Fruit fly (Drosophila melanogaster) whole organism, embryonic: ENCODE data around the gene CG46463.

Experiments used
- B-H1 ChIP-seq: fragments of 200-800 bp; sonication (Bioruptor generic); IDR thresholded peaks from 3 replicates; pipeline ENCODE4 v1.3.6; 2022; ENCODE audit warnings: missing biosample characterization, missing genetic modification characterization
- CG10543 ChIP-seq: fragments of 200-800 bp; sonication (Bioruptor generic); optimal IDR thresholded peaks from 3 replicates; lab custom pipeline; 2017; ENCODE audit warnings: missing biosample characterization, mild to moderate bottlenecking, missing genetic modification characterization, moderate library complexity
- CG1233 ChIP-seq: fragments of 200-800 bp; sonication (Bioruptor generic); optimal IDR thresholded peaks from 4 replicates; lab custom pipeline; 2018; ENCODE audit warnings: missing biosample characterization, mild to moderate bottlenecking, missing genetic modification characterization
- CG13424 ChIP-seq: fragments of 200-800 bp; sonication (Bioruptor generic); optimal IDR thresholded peaks from 2 replicates; lab custom pipeline; 2019; ENCODE audit warnings: missing biosample characterization, mild to moderate bottlenecking, missing genetic modification characterization, moderate library complexity
- CG14965 ChIP-seq: fragments of 200-800 bp; sonication (Bioruptor generic); optimal IDR thresholded peaks from 2 replicates; lab custom pipeline; 2016; ENCODE audit warnings: missing biosample characterization, missing genetic modification characterization, borderline replicate concordance
- CG15479 ChIP-seq: fragments of 200-800 bp; sonication (Bioruptor generic); optimal IDR thresholded peaks from 3 replicates; lab custom pipeline; 2019; ENCODE audit warnings: missing biosample characterization, mild to moderate bottlenecking, missing genetic modification characterization, moderate library complexity
- CG16813 ChIP-seq: fragments of 200-800 bp; sonication (Bioruptor generic); IDR thresholded peaks from 3 replicates; pipeline ENCODE4 v1.3.6; 2022; ENCODE audit warnings: missing biosample characterization, missing genetic modification characterization; ENCODE audit not compliant: partially characterized antibody
- CG17328 ChIP-seq: fragments of 200-800 bp; sonication (Bioruptor generic); IDR thresholded peaks from 2 replicates; pipeline ENCODE4 v1.3.6; 2022; ENCODE audit warnings: missing biosample characterization, missing genetic modification characterization
- CG17912 ChIP-seq: fragments of 200-800 bp; sonication (Bioruptor generic); optimal IDR thresholded peaks from 2 replicates; lab custom pipeline; 2018; ENCODE audit warnings: missing biosample characterization, mild to moderate bottlenecking, missing genetic modification characterization
- CG1792 ChIP-seq: fragments of 200-800 bp; sonication (Bioruptor generic); optimal IDR thresholded peaks from 2 replicates; lab custom pipeline; 2016; ENCODE audit warnings: missing biosample characterization, missing genetic modification characterization
- CG2678 ChIP-seq: fragments of 200-800 bp; sonication (Bioruptor generic); optimal IDR thresholded peaks from 3 replicates; lab custom pipeline; 2019; ENCODE audit warnings: missing biosample characterization, mild to moderate bottlenecking, missing genetic modification characterization, moderate library complexity
- CG31388 ChIP-seq: fragments of 200-800 bp; sonication (Bioruptor generic); optimal IDR thresholded peaks from 2 replicates; lab custom pipeline; 2016; ENCODE audit warnings: missing biosample characterization, missing genetic modification characterization
- CG3407 ChIP-seq: fragments of 200-800 bp; sonication (Bioruptor generic); optimal IDR thresholded peaks from 2 replicates; lab custom pipeline; 2018; ENCODE audit warnings: missing biosample characterization, mild to moderate bottlenecking, missing genetic modification characterization
- CG43689 ChIP-seq: fragments of 200-800 bp; sonication (Bioruptor generic); IDR thresholded peaks from 2 replicates; pipeline ENCODE4 v1.3.6; 2022; ENCODE audit warnings: missing biosample characterization, missing genetic modification characterization
- CG6689 ChIP-seq: fragments of 200-800 bp; sonication (Bioruptor generic); IDR thresholded peaks from 2 replicates; pipeline ENCODE4 v1.3.6; 2022; ENCODE audit warnings: missing biosample characterization, missing genetic modification characterization
- CG6791 ChIP-seq: fragments of 200-800 bp; sonication (Bioruptor generic); IDR thresholded peaks from 3 replicates; pipeline ENCODE4 v1.3.6; 2022; ENCODE audit warnings: missing biosample characterization, missing genetic modification characterization; ENCODE audit not compliant: partially characterized antibody
- CG7963 ChIP-seq: fragments of 200-800 bp; sonication (Bioruptor generic); IDR thresholded peaks from 3 replicates; pipeline ENCODE4 v1.3.6; 2022; ENCODE audit warnings: missing biosample characterization, missing genetic modification characterization; ENCODE audit not compliant: partially characterized antibody
- CG9609 ChIP-seq: fragments of 200-800 bp; sonication (Bioruptor generic); optimal IDR thresholded peaks from 3 replicates; lab custom pipeline; 2016; ENCODE audit warnings: missing biosample characterization, missing genetic modification characterization
- Gug ChIP-seq: fragments of 200-800 bp; sonication (Bioruptor generic); IDR thresholded peaks from 4 replicates; pipeline ENCODE4 v1.3.6; 2022; ENCODE audit warnings: missing biosample characterization, missing genetic modification characterization
- H15 ChIP-seq: fragments of 200-800 bp; sonication (Bioruptor generic); IDR thresholded peaks from 3 replicates; pipeline ENCODE4 v1.3.6; 2022; ENCODE audit warnings: missing biosample characterization, missing genetic modification characterization
- Hand ChIP-seq: fragments of 200-800 bp; sonication (Bioruptor generic); optimal IDR thresholded peaks from 2 replicates; lab custom pipeline; 2017; ENCODE audit warnings: mild to moderate bottlenecking, missing biosample characterization, missing genetic modification reagents, missing genetic modification characterization
- Hr78 ChIP-seq, 2 experiments: fragments of 200-800 bp in 1 of 2; fragments of >200 bp in 1 of 2; sonication (Bioruptor generic) in 1 of 2; optimal IDR thresholded peaks; 2 replicates each; lab custom pipeline; 2017 to 2019; ENCODE audit warnings: missing biosample characterization in 2 of 2, missing genetic modification characterization in 2 of 2, mild to moderate bottlenecking in 1 of 2, moderate library complexity in 1 of 2
- Lhr ChIP-seq: fragments of 200-800 bp; sonication (Bioruptor generic); optimal IDR thresholded peaks from 3 replicates; lab custom pipeline; 2017; ENCODE audit warnings: mild to moderate bottlenecking, missing biosample characterization, missing genetic modification reagents, missing genetic modification characterization
- MESR4 ChIP-seq: fragments of 200-800 bp; sonication (Bioruptor generic); optimal IDR thresholded peaks from 2 replicates; lab custom pipeline; 2018; ENCODE audit warnings: missing biosample characterization, mild to moderate bottlenecking, missing genetic modification characterization, moderate library complexity
- Nf-YA ChIP-seq: fragments of 200-800 bp; sonication (Bioruptor generic); IDR thresholded peaks from 2 replicates; pipeline ENCODE4 v1.3.6; 2022; ENCODE audit warnings: missing biosample characterization, missing genetic modification characterization
- NfI ChIP-seq: fragments of 200-800 bp; sonication (Bioruptor generic); optimal IDR thresholded peaks from 3 replicates; lab custom pipeline; 2018; ENCODE audit warnings: missing biosample characterization, mild to moderate bottlenecking, missing genetic modification characterization, moderate library complexity
- Optix ChIP-seq: fragments of 200-800 bp; sonication (Bioruptor generic); IDR thresholded peaks from 3 replicates; pipeline ENCODE4 v1.3.6; 2022; ENCODE audit warnings: missing biosample characterization, missing genetic modification characterization
- PHDP ChIP-seq: fragments of 200-800 bp; sonication (Bioruptor generic); optimal IDR thresholded peaks from 3 replicates; lab custom pipeline; 2018; ENCODE audit warnings: missing biosample characterization, mild to moderate bottlenecking, missing genetic modification characterization, moderate library complexity
- Vsx1 ChIP-seq: fragments of 200-800 bp; sonication (Bioruptor generic); optimal IDR thresholded peaks from 2 replicates; lab custom pipeline; 2017; ENCODE audit warnings: missing biosample characterization, mild to moderate bottlenecking, missing genetic modification characterization, missing genetic modification reagents
- ato ChIP-seq: fragments of 200-800 bp; sonication (Bioruptor generic); IDR thresholded peaks from 2 replicates; pipeline ENCODE4 v1.3.6; 2022; ENCODE audit warnings: missing biosample characterization, missing genetic modification characterization; ENCODE audit not compliant: partially characterized antibody
- az2 ChIP-seq: fragments of 200-800 bp; sonication (Bioruptor generic); optimal IDR thresholded peaks from 3 replicates; lab custom pipeline; 2016; ENCODE audit warnings: missing biosample characterization, missing genetic modification characterization
- bab2 ChIP-seq: fragments of 200-800 bp; sonication (Bioruptor generic); optimal IDR thresholded peaks from 2 replicates; lab custom pipeline; 2016; ENCODE audit warnings: missing biosample characterization, missing genetic modification characterization
- caup ChIP-seq: fragments of 200-800 bp; sonication (Bioruptor generic); optimal IDR thresholded peaks from 3 replicates; lab custom pipeline; 2017; ENCODE audit warnings: missing biosample characterization, mild to moderate bottlenecking, missing genetic modification characterization, moderate library complexity; ENCODE audit not compliant: severe bottlenecking
- chinmo ChIP-seq: fragments of 200-800 bp; sonication (Bioruptor generic); IDR thresholded peaks from 4 replicates; pipeline ENCODE4 v1.3.6; 2022; ENCODE audit warnings: missing biosample characterization, missing genetic modification characterization; ENCODE audit not compliant: partially characterized antibody
- corto ChIP-seq: fragments of 200-800 bp; sonication (Bioruptor generic); optimal IDR thresholded peaks from 2 replicates; lab custom pipeline; 2016; ENCODE audit warnings: missing biosample characterization, mild to moderate bottlenecking, missing genetic modification characterization, moderate library complexity
- exex ChIP-seq: fragments of 200-800 bp; sonication (Bioruptor generic); optimal IDR thresholded peaks from 4 replicates; lab custom pipeline; 2018; ENCODE audit warnings: missing biosample characterization, mild to moderate bottlenecking, missing genetic modification characterization, moderate library complexity
- her ChIP-seq: fragments of 200-800 bp; sonication (Bioruptor generic); optimal IDR thresholded peaks from 2 replicates; lab custom pipeline; 2016; ENCODE audit warnings: missing biosample characterization, missing genetic modification characterization
- ind ChIP-seq: fragments of 200-800 bp; sonication (Bioruptor generic); optimal IDR thresholded peaks from 3 replicates; lab custom pipeline; 2016; ENCODE audit warnings: missing biosample characterization, missing genetic modification characterization
- inv ChIP-seq: fragments of 200-800 bp; sonication (Bioruptor generic); IDR thresholded peaks from 2 replicates; pipeline ENCODE4 v1.3.6; 2022; ENCODE audit warnings: missing biosample characterization, missing genetic modification characterization; ENCODE audit not compliant: partially characterized antibody
- kay ChIP-seq: fragments of 200-800 bp; sonication (Bioruptor generic); optimal IDR thresholded peaks from 2 replicates; lab custom pipeline; 2016; ENCODE audit warnings: missing biosample characterization, missing genetic modification characterization
- klu ChIP-seq: fragments of 200-800 bp; sonication (Bioruptor generic); IDR thresholded peaks from 2 replicates; pipeline ENCODE4 v1.3.6; 2022; ENCODE audit warnings: missing biosample characterization, missing genetic modification characterization
- pho ChIP-seq: fragments of 200-800 bp; sonication (Bioruptor generic); optimal IDR thresholded peaks from 2 replicates; lab custom pipeline; 2016; ENCODE audit warnings: missing biosample characterization, missing genetic modification characterization
- sisA ChIP-seq: fragments of 200-800 bp; sonication (Bioruptor generic); IDR thresholded peaks from 2 replicates; pipeline ENCODE4 v1.3.6; 2022; ENCODE audit warnings: missing biosample characterization, missing genetic modification characterization
- tin ChIP-seq: fragments of 200-800 bp; sonication (Bioruptor generic); optimal IDR thresholded peaks from 3 replicates; lab custom pipeline; 2016; ENCODE audit warnings: missing biosample characterization, missing genetic modification characterization
- tll ChIP-seq, 2 experiments: fragments of 200-800 bp in 1 of 2; fragments of >200 bp in 1 of 2; sonication (Bioruptor generic) in 1 of 2; optimal IDR thresholded peaks; 2 replicates each; lab custom pipeline; 2017 to 2019; ENCODE audit warnings: missing biosample characterization in 2 of 2, missing genetic modification characterization in 2 of 2, mild to moderate bottlenecking in 1 of 2, moderate library complexity in 1 of 2
- twi ChIP-seq: fragments of 200-800 bp; optimal IDR thresholded peaks from 2 replicates; lab custom pipeline; 2019; ENCODE audit warnings: missing biosample characterization, mild to moderate bottlenecking, missing genetic modification characterization, moderate library complexity
- unc-4 ChIP-seq: fragments of 200-800 bp; sonication (Bioruptor generic); IDR thresholded peaks from 2 replicates; pipeline ENCODE4 v1.3.6; 2022; ENCODE audit warnings: missing biosample characterization, missing genetic modification characterization; ENCODE audit not compliant: partially characterized antibody
- unpg ChIP-seq: fragments of 200-800 bp; sonication (Bioruptor generic); optimal IDR thresholded peaks from 3 replicates; lab custom pipeline; 2018; ENCODE audit warnings: missing biosample characterization, mild to moderate bottlenecking, missing genetic modification characterization, moderate library complexity

Gene CG46463

dm6 chr3L:3454921-3455554 lies 6.1 kb upstream of the CG46463 start (continued):
- TF ChIP-seq CG1792 (GFP tag; lab: Kevin White, UChicago) (no peak), CG7963 (GFP tag; lab: Robert Waterston, UW) (no peak), CG2678 (tag; lab: Kevin White, UChicago) (peak; percentile 57), Optix (GFP tag; lab: Robert Waterston, UW) (peak; percentile 59; the same call in 1 of the 3 replicates), chinmo (GFP tag; lab: Robert Waterston, UW) (peak; percentile 67; the same call in 1 of the 4 replicates), tll (GFP tag; optimal IDR thresholded peaks at IDR 0.05; lab: Kevin White, UChicago) (no peak), twi (tag; lab: Kevin White, UChicago) (no peak), Hand (no peak), CG16813 (GFP tag; lab: Robert Waterston, UW) (no peak), kay (GFP tag; lab: Kevin White, UChicago) (no peak), CG6689 (GFP tag; lab: Robert Waterston, UW) (peak; percentile 60), CG3407 (GFP tag; lab: Kevin White, UChicago) (no peak), bab2 (GFP tag; lab: Kevin White, UChicago) (no peak), CG10543 (no peak), CG31388 (GFP tag; lab: Kevin White, UChicago) (no peak), her (GFP tag; lab: Kevin White, UChicago) (no peak), inv (GFP tag; lab: Robert Waterston, UW) (peak; percentile 11; the same call in 1 of the 2 replicates), ind (GFP tag; lab: Kevin White, UChicago) (peak; percentile 35), PHDP (tag; lab: Kevin White, UChicago) (no peak), pho (GFP tag; lab: Kevin White, UChicago) (no peak), CG15479 (GFP tag; lab: Kevin White, UChicago) (no peak), CG6791 (GFP tag; lab: Robert Waterston, UW) (no peak), CG43689 (no peak), klu (GFP tag; lab: Robert Waterston, UW) (peak; percentile 37; the same call in 1 of the 2 replicates), ato (GFP tag; lab: Robert Waterston, UW) (no peak), MESR4 (GFP tag; lab: Kevin White, UChicago) (no peak), NfI (GFP tag; lab: Kevin White, UChicago) (no peak), unc-4 (GFP tag; lab: Robert Waterston, UW) (no peak), sisA (GFP tag; lab: Robert Waterston, UW) (peak; percentile 76), CG1233 (no peak), Vsx1 (GFP tag; lab: Kevin White, UChicago) (peak; percentile 14), unpg (GFP tag; lab: Kevin White, UChicago) (no peak), B-H1 (GFP tag; lab: Robert Waterston, UW) (no peak), CG9609 (GFP tag; lab: Kevin White, UChicago) (no peak), Nf-YA (no peak), H15 (GFP tag; lab: Robert Waterston, UW) (no peak), tin (GFP tag; lab: Kevin White, UChicago) (no peak), CG13424 (tag; lab: Kevin White, UChicago) (peak; percentile 21), CG17912 (no peak), az2 (GFP tag; lab: Kevin White, UChicago) (no peak), CG17328 (no peak), exex (no peak), corto (GFP tag; lab: Kevin White, UChicago) (no peak), Hr78 (GFP tag; optimal IDR thresholded peaks at IDR 0.05; lab: Kevin White, UChicago) (no peak), caup (GFP tag; lab: Kevin White, UChicago) (no peak), Gug (peak; percentile 45; the same call in 1 of the 4 replicates), CG14965 (GFP tag; lab: Kevin White, UChicago) (no peak), Lhr (GFP tag; lab: Kevin White, UChicago) (no peak)
